Fruit fly (Drosophila melanogaster) whole organism, embryonic: ENCODE results near the gene TbCMF46.

ENCODE experiments used
- Blimp-1 ChIP-seq: fragments of 200-800 bp; sonication (Bioruptor generic); optimal IDR thresholded peaks from 3 replicates; lab custom pipeline; 2018; ENCODE audit warnings: missing biosample characterization, missing genetic modification characterization, mild to moderate bottlenecking, moderate library complexity, missing genetic modification reagents
- CG10147 ChIP-seq: fragments of 200-800 bp; sonication (Bioruptor generic); optimal IDR thresholded peaks from 2 replicates; lab custom pipeline; 2019; ENCODE audit warnings: missing biosample characterization, mild to moderate bottlenecking, missing genetic modification characterization, moderate library complexity
- CG12219 ChIP-seq: fragments of 200-800 bp; sonication (Bioruptor generic); optimal IDR thresholded peaks from 3 replicates; lab custom pipeline; 2018; ENCODE audit warnings: missing biosample characterization, mild to moderate bottlenecking, missing genetic modification characterization
- CG13424 ChIP-seq: fragments of 200-800 bp; sonication (Bioruptor generic); optimal IDR thresholded peaks from 2 replicates; lab custom pipeline; 2019; ENCODE audit warnings: missing biosample characterization, mild to moderate bottlenecking, missing genetic modification characterization, moderate library complexity
- CG13894 ChIP-seq: fragments of 200-800 bp; sonication (Bioruptor generic); optimal IDR thresholded peaks from 3 replicates; lab custom pipeline; 2018; ENCODE audit warnings: missing biosample characterization, mild to moderate bottlenecking, missing genetic modification characterization, moderate library complexity
- CG15269 ChIP-seq: fragments of 200-800 bp; sonication (Bioruptor generic); optimal IDR thresholded peaks from 2 replicates; lab custom pipeline; 2018; ENCODE audit warnings: missing biosample characterization, mild to moderate bottlenecking, missing genetic modification characterization, moderate library complexity
- CG15479 ChIP-seq: fragments of 200-800 bp; sonication (Bioruptor generic); optimal IDR thresholded peaks from 3 replicates; lab custom pipeline; 2019; ENCODE audit warnings: missing biosample characterization, mild to moderate bottlenecking, missing genetic modification characterization, moderate library complexity
- CG16863 ChIP-seq: fragments of 200-800 bp; sonication (Bioruptor generic); optimal IDR thresholded peaks from 3 replicates; lab custom pipeline; 2016; ENCODE audit warnings: missing biosample characterization, missing genetic modification characterization
- CG17568 ChIP-seq: fragments of 200-800 bp; sonication (Bioruptor generic); optimal IDR thresholded peaks from 2 replicates; lab custom pipeline; 2018; ENCODE audit warnings: missing biosample characterization, mild to moderate bottlenecking, missing genetic modification characterization, moderate library complexity
- CG2202 ChIP-seq: fragments of 200-800 bp; sonication (Bioruptor generic); optimal IDR thresholded peaks from 2 replicates; lab custom pipeline; 2018; ENCODE audit warnings: missing biosample characterization, mild to moderate bottlenecking, missing genetic modification characterization
- CG43689 ChIP-seq: fragments of 200-800 bp; sonication (Bioruptor generic); IDR thresholded peaks from 2 replicates; pipeline ENCODE4 v1.3.6; 2022; ENCODE audit warnings: missing biosample characterization, missing genetic modification characterization
- CG4730 ChIP-seq: fragments of 200-800 bp; sonication (Bioruptor generic); IDR thresholded peaks from 2 replicates; pipeline ENCODE4 v1.3.6; 2022; ENCODE audit warnings: missing biosample characterization, missing genetic modification characterization
- CG4854 ChIP-seq: fragments of 200-800 bp; sonication (Bioruptor generic); optimal IDR thresholded peaks from 2 replicates; lab custom pipeline; 2016; ENCODE audit warnings: missing biosample characterization, missing genetic modification characterization, inconsistent platforms
- CG6683 ChIP-seq: fragments of 200-800 bp; sonication (Bioruptor generic); optimal IDR thresholded peaks from 2 replicates; lab custom pipeline; 2017; ENCODE audit warnings: missing biosample characterization, mild to moderate bottlenecking, missing genetic modification characterization, missing genetic modification reagents
- CG6765 ChIP-seq: fragments of 200-800 bp; sonication (Bioruptor generic); optimal IDR thresholded peaks from 3 replicates; lab custom pipeline; 2017; ENCODE audit warnings: missing biosample characterization, mild to moderate bottlenecking, missing genetic modification characterization
- CG7556 ChIP-seq: fragments of 200-800 bp; sonication (Bioruptor generic); optimal IDR thresholded peaks from 2 replicates; lab custom pipeline; 2017; ENCODE audit warnings: missing biosample characterization, mild to moderate bottlenecking, missing genetic modification characterization
- CG7963 ChIP-seq: fragments of 200-800 bp; sonication (Bioruptor generic); IDR thresholded peaks from 3 replicates; pipeline ENCODE4 v1.3.6; 2022; ENCODE audit warnings: missing biosample characterization, missing genetic modification characterization; ENCODE audit not compliant: partially characterized antibody
- CG8290 ChIP-seq, 3 experiments: fragments of 200-800 bp; sonication (Bioruptor generic); optimal IDR thresholded peaks; 2 replicates each; lab custom pipeline; 2016 to 2019; ENCODE audit warnings: missing biosample characterization in 3 of 3, missing genetic modification characterization in 3 of 3, mild to moderate bottlenecking in 2 of 3, moderate library complexity in 1 of 3
- CG8924 ChIP-seq: fragments of 200-800 bp; optimal IDR thresholded peaks from 3 replicates; lab custom pipeline; 2019; ENCODE audit warnings: missing biosample characterization, mild to moderate bottlenecking, missing genetic modification characterization, moderate library complexity
- CG9932 ChIP-seq: fragments of 200-800 bp; sonication (Bioruptor generic); IDR thresholded peaks from 2 replicates; pipeline ENCODE4 v1.3.6; 2022; ENCODE audit warnings: missing biosample characterization, missing genetic modification characterization
- CoRest ChIP-seq: fragments of 200-800 bp; sonication (Bioruptor generic); optimal IDR thresholded peaks from 3 replicates; lab custom pipeline; 2018; ENCODE audit warnings: missing biosample characterization, mild to moderate bottlenecking, missing genetic modification characterization, moderate library complexity
- CrebB ChIP-seq: fragments of 200-800 bp; sonication (Bioruptor generic); optimal IDR thresholded peaks from 3 replicates; lab custom pipeline; 2018; ENCODE audit warnings: missing biosample characterization, mild to moderate bottlenecking, missing genetic modification characterization
- Ets65A ChIP-seq: fragments of 200-800 bp; sonication (Bioruptor generic); peaks from one replicate; lab custom pipeline; 2016; ENCODE audit warnings: missing biosample characterization, missing genetic modification characterization
- Hr51 ChIP-seq, 2 experiments: fragments of 200-800 bp; sonication (Bioruptor generic); optimal IDR thresholded peaks; 2 replicates in 1 of 2; 3 replicates in 1 of 2; lab custom pipeline; 2016 to 2018; ENCODE audit warnings: missing biosample characterization in 2 of 2, missing genetic modification characterization in 2 of 2, mild to moderate bottlenecking in 1 of 2, moderate library complexity in 1 of 2
- NFAT ChIP-seq: fragments of 200-800 bp; sonication (Bioruptor generic); IDR thresholded peaks from 2 replicates; pipeline ENCODE4 v1.3.6; 2022; ENCODE audit warnings: missing biosample characterization, missing genetic modification characterization
- NK7.1 ChIP-seq: fragments of 200-800 bp; sonication (Bioruptor generic); optimal IDR thresholded peaks from 3 replicates; lab custom pipeline; 2016; ENCODE audit warnings: missing biosample characterization, missing genetic modification characterization
- PHDP ChIP-seq: fragments of 200-800 bp; sonication (Bioruptor generic); optimal IDR thresholded peaks from 3 replicates; lab custom pipeline; 2018; ENCODE audit warnings: missing biosample characterization, mild to moderate bottlenecking, missing genetic modification characterization, moderate library complexity
- Sry-β ChIP-seq: fragments of 200-800 bp; sonication (Bioruptor generic); optimal IDR thresholded peaks from 2 replicates; lab custom pipeline; 2018; ENCODE audit warnings: missing biosample characterization, mild to moderate bottlenecking, missing genetic modification characterization, moderate library complexity
- Ssrp ChIP-seq: fragments of 200-800 bp; sonication (Bioruptor generic); optimal IDR thresholded peaks from 2 replicates; lab custom pipeline; 2018; ENCODE audit warnings: missing biosample characterization, mild to moderate bottlenecking, missing genetic modification characterization, moderate library complexity
- ap ChIP-seq: fragments of 200-800 bp; sonication (Bioruptor generic); IDR thresholded peaks from 2 replicates; pipeline ENCODE4 v1.3.6; 2022; ENCODE audit warnings: missing biosample characterization, missing genetic modification characterization
- chm ChIP-seq: fragments of 200-800 bp; sonication (Bioruptor generic); IDR thresholded peaks from 2 replicates; pipeline ENCODE4 v1.3.6; 2022; ENCODE audit warnings: missing biosample characterization, missing genetic modification characterization
- dmrt11E ChIP-seq: fragments of 200-800 bp; sonication (Bioruptor generic); optimal IDR thresholded peaks from 3 replicates; lab custom pipeline; 2018; ENCODE audit warnings: missing biosample characterization, mild to moderate bottlenecking, missing genetic modification characterization, moderate library complexity
- dmrt99B ChIP-seq: fragments of 200-800 bp; sonication (Bioruptor generic); optimal IDR thresholded peaks from 2 replicates; lab custom pipeline; 2018; ENCODE audit warnings: missing biosample characterization, mild to moderate bottlenecking, missing genetic modification characterization, moderate library complexity
- fu2 ChIP-seq: fragments of 200-800 bp; sonication (Bioruptor generic); optimal IDR thresholded peaks from 2 replicates; lab custom pipeline; 2016; ENCODE audit warnings: missing biosample characterization, missing genetic modification characterization
- hb ChIP-seq: fragments of 200-800 bp; sonication (Bioruptor generic); IDR thresholded peaks from 3 replicates; pipeline ENCODE4 v1.3.6; 2022; ENCODE audit warnings: missing biosample characterization, missing genetic modification characterization; ENCODE audit not compliant: partially characterized antibody
- ind ChIP-seq: fragments of 200-800 bp; sonication (Bioruptor generic); optimal IDR thresholded peaks from 3 replicates; lab custom pipeline; 2016; ENCODE audit warnings: missing biosample characterization, missing genetic modification characterization
- lov ChIP-seq, 2 experiments: fragments of 200-800 bp in 1 of 2; fragments of >200 bp in 1 of 2; sonication (Bioruptor generic) in 1 of 2; IDR thresholded peaks in 1 of 2; optimal IDR thresholded peaks in 1 of 2; 2 replicates in 1 of 2; 3 replicates in 1 of 2; pipeline versions ENCODE4 v1.3.6 to Lab custom; 2017 to 2022; ENCODE audit warnings: missing biosample characterization in 1 of 2, missing genetic modification characterization in 1 of 2
- mirr ChIP-seq: fragments of 200-800 bp; sonication (Bioruptor generic); optimal IDR thresholded peaks from 3 replicates; lab custom pipeline; 2018; ENCODE audit warnings: missing biosample characterization, mild to moderate bottlenecking, missing genetic modification characterization
- nerfin-1 ChIP-seq: fragments of 200-800 bp; sonication (Bioruptor generic); optimal IDR thresholded peaks from 3 replicates; lab custom pipeline; 2019; ENCODE audit warnings: missing biosample characterization, mild to moderate bottlenecking, missing genetic modification characterization, moderate library complexity
- nmo ChIP-seq: fragments of 200-800 bp; sonication (Bioruptor generic); optimal IDR thresholded peaks from 2 replicates; lab custom pipeline; 2018; ENCODE audit warnings: missing biosample characterization, mild to moderate bottlenecking, missing genetic modification characterization, moderate library complexity
- nom ChIP-seq: fragments of 200-800 bp; sonication (Bioruptor generic); optimal IDR thresholded peaks from 2 replicates; lab custom pipeline; 2017; ENCODE audit warnings: missing biosample characterization, missing genetic modification characterization, mild to moderate bottlenecking, moderate library complexity, missing genetic modification reagents
- rib ChIP-seq: fragments of 200-800 bp; sonication (Bioruptor generic); IDR thresholded peaks from 2 replicates; pipeline ENCODE4 v1.3.6; 2022; ENCODE audit warnings: missing biosample characterization, missing genetic modification characterization
- ro ChIP-seq: fragments of 200-800 bp; sonication (Bioruptor generic); IDR thresholded peaks from 2 replicates; pipeline ENCODE4 v1.3.6; 2022; ENCODE audit warnings: missing biosample characterization, missing genetic modification characterization
- schlank ChIP-seq: fragments of 200-800 bp; sonication (Bioruptor generic); optimal IDR thresholded peaks from 2 replicates; lab custom pipeline; 2018; ENCODE audit warnings: missing biosample characterization, mild to moderate bottlenecking, missing genetic modification characterization
- sisA ChIP-seq: fragments of 200-800 bp; sonication (Bioruptor generic); IDR thresholded peaks from 2 replicates; pipeline ENCODE4 v1.3.6; 2022; ENCODE audit warnings: missing biosample characterization, missing genetic modification characterization
- sqz ChIP-seq: fragments of 200-800 bp; sonication (Bioruptor generic); optimal IDR thresholded peaks from 3 replicates; lab custom pipeline; 2018; ENCODE audit warnings: missing biosample characterization, mild to moderate bottlenecking, missing genetic modification characterization
- sug ChIP-seq: fragments of 200-800 bp; optimal IDR thresholded peaks from 2 replicates; lab custom pipeline; 2019; ENCODE audit warnings: missing biosample characterization, mild to moderate bottlenecking, missing genetic modification characterization, moderate library complexity
- zen ChIP-seq: fragments of 200-800 bp; sonication (Bioruptor generic); optimal IDR thresholded peaks from 3 replicates; lab custom pipeline; 2018; ENCODE audit warnings: missing biosample characterization, mild to moderate bottlenecking, missing genetic modification characterization, moderate library complexity
- zen2 ChIP-seq: fragments of 200-800 bp; sonication (Bioruptor generic); IDR thresholded peaks from 3 replicates; pipeline ENCODE4 v1.3.6; 2022; ENCODE audit warnings: missing biosample characterization, missing genetic modification characterization; ENCODE audit not compliant: partially characterized antibody

The TbCMF46 gene

DNA sequence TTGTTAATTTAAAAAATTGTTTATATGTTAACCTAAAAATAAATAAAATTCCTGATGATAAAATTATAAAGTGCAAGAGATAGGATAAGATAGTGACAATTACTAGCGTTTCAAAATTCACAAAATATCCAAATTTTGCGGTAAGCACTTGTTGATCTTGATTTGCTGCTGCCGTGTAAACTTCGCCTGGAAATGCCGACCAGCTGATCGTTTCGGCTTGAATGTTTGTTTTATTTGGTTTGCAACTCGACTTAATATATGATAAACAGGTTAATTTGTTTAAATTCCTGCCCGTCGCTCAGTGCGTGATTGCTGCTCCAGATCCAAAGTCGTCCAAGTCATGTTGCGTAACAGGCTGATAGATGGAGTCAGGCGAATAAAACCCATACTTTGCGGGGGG lies 3.3 kb downstream of the TbCMF46 start, which contains the start of gene CG4592 (continued):
- TF ChIP-seq CG9932: peak; percentile 57
- no peak for TF ChIP-seq ro
- TF ChIP-seq chm: peak; percentile 90
- peak; percentile 39 for TF ChIP-seq CG16863
- TF ChIP-seq CG15269: no peak
- no peak for TF ChIP-seq CG4730 (GFP tag; lab: Robert Waterston, UW)
- peak; percentile 39 for TF ChIP-seq schlank (tag; lab: Kevin White, UChicago)
- no peak for TF ChIP-seq lov (optimal IDR thresholded peaks at IDR 0.05; lab: Kevin White, UChicago)
- TF ChIP-seq lov (GFP tag; IDR thresholded peaks at IDR 0.05; lab: Robert Waterston, UW): 0 out of 3 replicates have a peak, but pooled peaks have one; percentile 27
- 0 out of 2 replicates have a peak, but pooled peaks have one; percentile 21 for TF ChIP-seq ap (GFP tag; lab: Robert Waterston, UW)
- TF ChIP-seq CG15479 (GFP tag; lab: Kevin White, UChicago): no peak
- TF ChIP-seq CG6683 (GFP tag; lab: Kevin White, UChicago): no peak
- TF ChIP-seq zen (tag; lab: Kevin White, UChicago): peak; percentile 48
- no peak for TF ChIP-seq sisA
- TF ChIP-seq hb (GFP tag; lab: Robert Waterston, UW): no peak
- no peak for TF ChIP-seq rib (GFP tag; lab: Robert Waterston, UW)
- TF ChIP-seq zen2 (GFP tag; lab: Robert Waterston, UW): no peak
- peak; percentile 50 for TF ChIP-seq mirr (GFP tag; lab: Kevin White, UChicago)
- TF ChIP-seq ind: peak; percentile 27
- TF ChIP-seq nmo (GFP tag; lab: Kevin White, UChicago): peak; percentile 56
- TF ChIP-seq CrebB: peak; percentile 47
- no peak for TF ChIP-seq CG8290 (GFP tag; optimal IDR thresholded peaks at IDR 0.05; lab: Kevin White, UChicago)
- TF ChIP-seq CG8290 (tag; optimal IDR thresholded peaks at IDR 0.05; lab: Kevin White, UChicago): no peak
- peak; percentile 51 for TF ChIP-seq Blimp-1
- peak; percentile 75 for TF ChIP-seq CG8924 (tag; lab: Kevin White, UChicago)
- TF ChIP-seq CG10147: no peak
- no peak for TF ChIP-seq CG7963 (GFP tag; lab: Robert Waterston, UW)
- TF ChIP-seq fu2: no peak
- no peak for TF ChIP-seq Ssrp (tag; lab: Kevin White, UChicago)
- TF ChIP-seq CG6765: no peak
- TF ChIP-seq Hr51 (GFP tag; optimal IDR thresholded peaks at IDR 0.05; lab: Kevin White, UChicago): no peak
- no peak for TF ChIP-seq CG4854
- no peak for TF ChIP-seq NK7.1
- no peak for TF ChIP-seq CG13894 (tag; lab: Kevin White, UChicago)
- TF ChIP-seq nerfin-1 (tag; lab: Kevin White, UChicago): no peak
- no peak for TF ChIP-seq CG43689
- TF ChIP-seq Sry-β (GFP tag; lab: Kevin White, UChicago): no peak
- TF ChIP-seq dmrt99B: no peak
- TF ChIP-seq CoRest (tag; lab: Kevin White, UChicago): peak; percentile 64
- TF ChIP-seq CG7556: no peak
- no peak for TF ChIP-seq CG13424 (tag; lab: Kevin White, UChicago)
- no peak for TF ChIP-seq PHDP (tag; lab: Kevin White, UChicago)
- TF ChIP-seq sug (tag; lab: Kevin White, UChicago): peak; percentile 94
- TF ChIP-seq CG17568 (GFP tag; lab: Kevin White, UChicago): no peak
- no peak for TF ChIP-seq nom (GFP tag; lab: Kevin White, UChicago)
- peak; percentile 90 for TF ChIP-seq Ets65A (GFP tag; lab: Kevin White, UChicago)
- peak; percentile 66 for TF ChIP-seq CG12219 (GFP tag; lab: Kevin White, UChicago)
- no peak for TF ChIP-seq sqz
- peak; percentile 48 for TF ChIP-seq dmrt11E
- peak; percentile 60 for TF ChIP-seq NFAT (GFP tag; lab: Robert Waterston, UW)
- TF ChIP-seq CG2202 (tag; lab: Kevin White, UChicago): no peak
